Worm (Caenorhabditis elegans): Measurements from ENCODE around the gene mog-1.

The mog-1 gene

ce11 chrIII:9956123-9956522 is at the start of gene mog-1:
Gene mog-1 (minus strand): TSS chrIII:9956215.
- no peak for TF ChIP-seq unc-62 (GFP tag; optimal IDR thresholded peaks at IDR 0.05)

- TF ChIP-seq unc-62 (GFP tag; optimal IDR thresholded peaks at IDR 0.05) = no peak
These were observed 48.2 kb upstream of the mog-1 start, which contains the start of gene C05B5.11 for ce11 chrIII:10004213-10004612. Gene C05B5.11 (plus strand): TSS chrIII:10004513.

ce11 chrIII:10001060-10001459 is 45.0 kb upstream of the mog-1 start, which contains the start of gene C05B5.5:
Gene C05B5.5 (plus strand): TSS chrIII:10001360.
- TF ChIP-seq unc-62 (GFP tag; optimal IDR thresholded peaks at IDR 0.05) = no peak

DNA sequence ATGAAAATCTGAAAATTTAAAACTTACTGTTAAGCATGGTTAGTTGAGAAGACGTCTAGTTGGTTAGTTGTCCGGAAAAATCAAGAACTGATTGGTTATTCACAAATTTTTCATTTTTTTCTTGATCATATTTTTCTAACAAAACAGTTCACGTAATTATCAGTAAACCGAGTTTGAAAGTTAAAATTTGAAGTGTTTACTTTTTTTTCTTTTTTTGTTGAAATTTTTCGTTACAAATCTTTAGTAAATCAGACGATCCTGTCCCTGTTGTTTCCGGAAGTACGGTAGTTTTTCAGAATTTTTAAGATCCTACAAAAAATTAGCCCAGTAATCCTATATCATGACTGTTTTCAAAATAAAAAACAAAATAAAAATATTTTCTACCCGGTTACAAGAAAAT is 44.4 kb upstream of the mog-1 start, which contains the start of gene C05B5.2:
C05B5.2 (minus strand) TSS at position 101 of the 400 bp plus-strand sequence.
- TF ChIP-seq unc-62 (GFP tag; optimal IDR thresholded peaks at IDR 0.05) = no peak

DNA sequence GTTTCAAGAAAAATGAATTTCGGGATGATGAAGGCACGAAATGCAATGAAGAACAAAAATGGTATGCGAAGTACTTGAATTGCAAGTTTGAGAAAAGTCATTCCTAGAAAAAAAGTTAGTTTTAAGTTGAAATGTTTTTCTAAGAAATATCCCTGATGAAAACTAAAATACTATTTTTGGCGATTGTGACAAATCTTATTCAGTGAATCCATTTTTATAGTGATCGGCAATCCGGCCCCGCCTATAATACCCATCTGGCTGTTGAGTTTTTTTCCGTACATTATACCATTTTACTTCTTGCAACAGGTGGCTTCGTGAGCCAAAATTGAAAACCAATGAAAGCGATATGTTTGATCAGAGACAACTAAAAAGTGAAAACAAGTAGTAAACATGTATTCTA is 43.2 kb upstream of the mog-1 start, which contains the start of gene C05B5.17:
C05B5.17 (minus strand) TSS at position 101 of the 400 bp plus-strand sequence.
- no peak for TF ChIP-seq unc-62 (GFP tag; optimal IDR thresholded peaks at IDR 0.05)

DNA sequence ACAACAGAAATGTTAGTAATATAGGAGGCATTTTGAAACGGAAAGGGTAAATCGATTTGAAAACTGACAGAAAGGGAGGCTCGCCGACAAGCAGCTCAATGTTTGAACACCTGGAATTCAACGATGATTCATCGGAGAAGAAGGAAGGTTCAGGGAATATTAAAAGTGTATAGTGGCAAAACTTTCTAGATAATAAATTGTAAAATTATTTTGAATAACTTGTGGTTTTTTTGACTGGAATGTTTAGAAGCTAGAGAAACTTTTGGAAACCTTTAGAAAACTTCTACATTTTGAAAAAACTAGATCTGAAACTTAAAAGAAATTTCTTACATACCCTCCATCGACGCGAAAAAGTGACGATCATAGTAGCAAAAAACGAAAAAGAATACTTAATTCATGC is 41.9 kb upstream of the mog-1 start, which contains the start of gene pqn-8:
pqn-8 (minus strand) TSS at position 101 of the 400 bp plus-strand sequence.
- no peak for TF ChIP-seq unc-62 (GFP tag; optimal IDR thresholded peaks at IDR 0.05)

DNA sequence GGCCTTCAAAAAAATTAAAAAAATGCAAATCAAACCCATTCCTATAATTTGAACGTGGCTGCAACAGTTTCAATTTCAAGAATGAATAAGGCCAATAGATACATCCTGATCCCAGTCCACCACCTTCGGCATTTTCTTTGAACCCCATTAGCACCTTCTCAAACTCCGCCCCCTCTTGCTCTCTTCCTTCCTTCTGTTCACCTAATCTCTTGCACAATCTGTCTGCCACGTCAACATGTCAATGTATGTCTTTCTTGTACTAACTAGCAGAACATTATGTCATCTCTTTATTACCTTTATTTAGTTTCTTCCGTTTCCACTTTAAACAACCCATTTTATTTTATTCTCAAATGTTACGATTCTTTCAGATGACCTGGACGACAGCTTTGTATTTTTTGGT is 37.5 kb upstream of the mog-1 start, which contains the start of gene C05B5.4:
C05B5.4 (plus strand) TSS at position 351 of the 400 bp plus-strand sequence.
- no peak for TF ChIP-seq unc-62 (GFP tag; optimal IDR thresholded peaks at IDR 0.05)

DNA sequence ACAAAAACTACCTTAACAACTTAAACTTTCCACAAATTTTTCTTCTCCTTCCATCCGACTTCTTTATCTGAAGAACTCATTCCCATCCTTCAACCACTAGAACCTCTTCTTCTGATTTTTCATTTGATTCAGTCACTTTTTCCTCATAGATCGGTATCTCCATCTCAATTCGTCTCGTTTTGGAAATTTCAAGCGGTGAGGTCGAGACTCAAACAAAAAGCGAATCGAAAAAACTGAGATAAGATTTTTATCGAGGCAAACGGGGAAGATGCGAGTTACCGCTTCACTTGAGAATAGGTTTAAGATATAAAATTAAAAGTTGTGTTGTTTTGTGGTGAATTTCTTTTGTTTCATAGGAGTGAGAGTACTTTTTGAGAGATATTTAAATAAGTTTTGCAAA is 35.3 kb upstream of the mog-1 start:
- TF ChIP-seq unc-62 (GFP tag; optimal IDR thresholded peaks at IDR 0.05) = no peak

- no peak for TF ChIP-seq unc-62 (GFP tag; optimal IDR thresholded peaks at IDR 0.05)
These were observed 32.3 kb upstream of the mog-1 start, which contains the start of gene C05B5.1 for ce11 chrIII:9988352-9988751. Gene C05B5.1 (minus strand): TSS chrIII:9988452.

DNA sequence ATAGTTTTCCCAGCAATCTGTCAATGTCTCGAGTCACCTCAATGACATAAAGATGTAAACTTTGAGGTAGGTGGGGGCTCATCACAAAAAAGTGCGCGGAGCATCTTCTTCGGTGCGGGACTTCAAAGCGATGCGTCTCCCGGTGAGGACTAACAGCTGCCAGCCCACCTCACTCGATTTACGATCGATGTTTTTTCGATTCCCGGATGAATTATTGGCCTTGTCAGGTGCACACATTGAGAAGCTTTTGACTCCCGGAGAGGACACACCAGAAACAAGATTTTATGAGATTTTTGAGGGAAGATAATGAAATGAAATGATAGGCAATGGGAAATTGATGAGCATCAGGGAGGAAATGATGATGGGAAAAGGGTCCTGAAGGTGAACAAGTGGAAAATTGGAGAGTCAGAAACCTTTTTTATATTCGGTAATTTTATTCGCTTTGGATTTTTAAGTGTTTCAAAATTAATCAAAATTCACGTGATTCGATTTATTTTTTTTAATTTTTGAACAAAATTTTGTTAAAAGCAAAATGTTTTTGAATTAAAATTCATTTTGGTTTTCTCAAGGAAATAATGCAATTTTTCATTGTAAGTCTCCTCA is 30.9 kb upstream of the mog-1 start, which contains the start of gene C05B5.12:
C05B5.12 (plus strand) TSS at position 553 of the 603 bp plus-strand sequence.
- no peak for TF ChIP-seq unc-62 (GFP tag; optimal IDR thresholded peaks at IDR 0.05)

- TF ChIP-seq unc-62 (GFP tag; optimal IDR thresholded peaks at IDR 0.05) = no peak
These were observed 29.5 kb upstream of the mog-1 start for ce11 chrIII:9985542-9985941.

- TF ChIP-seq unc-62 (GFP tag; optimal IDR thresholded peaks at IDR 0.05) = no peak
These were observed 28.6 kb upstream of the mog-1 start for ce11 chrIII:9984604-9985003.

DNA sequence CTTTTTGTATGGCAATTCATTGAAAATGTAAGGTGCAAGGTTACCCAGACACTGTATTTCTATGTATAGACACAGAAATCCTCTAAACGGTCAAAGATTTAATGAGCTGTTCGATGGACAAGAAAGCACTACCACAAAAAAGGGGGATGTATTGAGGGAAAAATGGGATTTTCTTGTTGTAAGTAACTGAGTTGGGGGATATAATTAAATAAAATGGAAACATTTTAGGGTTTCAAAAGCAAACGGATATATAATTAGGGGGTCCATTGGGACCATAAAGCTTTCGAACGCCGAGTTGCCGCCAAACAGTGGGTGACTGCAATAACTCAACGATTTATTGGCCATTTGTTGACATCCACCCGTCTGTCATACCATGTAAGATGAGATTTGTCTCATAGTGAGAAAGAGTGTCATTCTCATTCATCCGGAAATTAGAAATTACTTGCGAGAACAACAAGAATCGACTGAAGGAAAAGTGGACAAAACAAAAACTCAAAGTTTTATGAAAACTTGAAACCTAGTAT is 26.2 kb upstream of the mog-1 start:
- no peak for TF ChIP-seq unc-62 (GFP tag; optimal IDR thresholded peaks at IDR 0.05)

- no peak for TF ChIP-seq unc-62 (GFP tag; optimal IDR thresholded peaks at IDR 0.05)
These were observed 17.8 kb upstream of the mog-1 start, which contains the start of gene R10E12.2 for ce11 chrIII:9973765-9974164. Gene R10E12.2 (minus strand): TSS chrIII:9973865.

ce11 chrIII:9972192-9972811 is 16.3 kb upstream of the mog-1 start:
- no peak for TF ChIP-seq unc-62 (GFP tag; optimal IDR thresholded peaks at IDR 0.05)

DNA sequence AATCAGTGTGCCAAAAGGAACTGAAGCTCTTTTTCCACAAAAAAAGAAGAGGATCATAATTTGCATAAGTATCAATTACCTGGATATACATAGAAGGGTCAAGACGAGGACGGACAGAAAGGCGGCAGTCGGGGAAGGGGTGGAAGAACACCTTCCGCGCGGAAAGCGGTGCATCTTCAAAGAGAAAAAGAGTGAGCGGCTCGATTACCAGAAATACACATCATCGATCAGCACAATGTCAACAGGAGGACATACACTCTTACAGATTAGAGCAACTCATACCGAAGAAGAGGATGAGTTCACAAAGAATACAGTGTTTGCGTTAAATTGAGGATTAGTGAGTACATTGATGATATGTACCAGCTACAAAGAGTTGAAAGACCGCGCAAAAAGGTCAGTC is 13.4 kb upstream of the mog-1 start:
- TF ChIP-seq unc-62 (GFP tag; optimal IDR thresholded peaks at IDR 0.05) = no peak

- no peak for TF ChIP-seq unc-62 (GFP tag; optimal IDR thresholded peaks at IDR 0.05)
These were observed 9.4 kb upstream of the mog-1 start for ce11 chrIII:9965444-9965843.

Data from whole organism, dauer.